Fruit fly (Drosophila melanogaster) whole organism: ENCODE results near the gene Slu7.

Source experiments
- CG8478 ChIP-seq: fragments of >200 bp; optimal IDR thresholded peaks from 2 replicates; lab custom pipeline; 2018; ENCODE audit warnings: inconsistent platforms
- Dll ChIP-seq: fragments of >200 bp; optimal IDR thresholded peaks from 2 replicates; lab custom pipeline; 2017
- pan ChIP-seq: fragments of >200 bp; optimal IDR thresholded peaks from 2 replicates; lab custom pipeline; 2017
- psq ChIP-seq: fragments of >200 bp; optimal IDR thresholded peaks from 2 replicates; lab custom pipeline; 2017
- usp ChIP-seq: fragments of >200 bp; optimal IDR thresholded peaks from 2 replicates; lab custom pipeline; 2017; ENCODE audit warnings: missing biosample characterization, missing genetic modification characterization, mixed read lengths

- no peak for TF ChIP-seq psq (lab: Kevin White, UChicago)
- TF ChIP-seq usp (GFP tag; lab: Kevin White, UChicago): no peak
- TF ChIP-seq pan (lab: Kevin White, UChicago): no peak
- no peak for TF ChIP-seq Dll (lab: Kevin White, UChicago)
- no peak for TF ChIP-seq CG8478 (lab: Kevin White, UChicago)
Measured at dm6 chr3R:29027122-29027521, 11.7 kb downstream of the Slu7 start, which contains the start of the genes eIF4E6 and CG1951.
